Worm (Caenorhabditis elegans) whole organism, young adult: ENCODE results near the gene F34D10.4.
A peak's percentile ranks its signal among the peaks of the same experiment; 100 is the strongest.

Experiments
- D2030.7 ChIP-seq: fragments of 200-800 bp; sonication (Bioruptor generic); IDR thresholded peaks from 2 replicates; pipeline ENCODE4 v1.3.6; 2022; ENCODE audit warnings: missing genetic modification reagents, missing genetic modification characterization, missing compliant biosample characterization
- F33H1.4 ChIP-seq: fragments of 200-800 bp; sonication (Bioruptor generic); IDR thresholded peaks from 2 replicates; pipeline ENCODE4 v1.3.6; 2022; ENCODE audit warnings: missing genetic modification reagents, missing genetic modification characterization, missing compliant biosample characterization
- Y53F4B.3 ChIP-seq: fragments of 200-800 bp; sonication (Bioruptor generic); IDR thresholded peaks from 2 replicates; pipeline ENCODE4 v1.3.6; 2022; ENCODE audit warnings: missing genetic modification reagents, missing genetic modification characterization, missing compliant biosample characterization
- Y56A3A.18 ChIP-seq: fragments of 200-800 bp; sonication (Bioruptor generic); IDR thresholded peaks from 2 replicates; pipeline ENCODE4 v1.3.6; 2022; ENCODE audit warnings: missing genetic modification reagents, missing genetic modification characterization, missing compliant biosample characterization
- Y79H2A.3 ChIP-seq: fragments of 200-800 bp; sonication (Bioruptor generic); conservative IDR thresholded peaks from 2 replicates; pipeline ENCODE4 v1.3.6; 2022; ENCODE audit warnings: missing genetic modification reagents, missing genetic modification characterization, missing compliant biosample characterization
- Y95B8A.8 ChIP-seq: fragments of 200-800 bp; sonication (Bioruptor generic); IDR thresholded peaks from 2 replicates; pipeline ENCODE4 v1.3.6; 2022; ENCODE audit warnings: missing genetic modification reagents, missing genetic modification characterization, missing compliant biosample characterization
- ZK185.1 ChIP-seq: sonication (generic microtip); optimal IDR thresholded peaks from 2 replicates; lab custom pipeline; 2016; ENCODE audit warnings: mild to moderate bottlenecking, missing genetic modification characterization, missing compliant biosample characterization; ENCODE audit not compliant: poor library complexity, severe bottlenecking
- ama-1 ChIP-seq, 3 experiments: fragments of 150-350 bp in 1 of 3; sonication (generic microtip) in 2 of 3; optimal IDR thresholded peaks; 2 replicates each; lab custom pipeline; 2014 to 2018; ENCODE audit warnings: missing biosample characterization in 2 of 3, missing genetic modification characterization in 2 of 3, missing genetic modification reagents in 2 of 3
- aptf-3 ChIP-seq: fragments of 200-800 bp; sonication (Bioruptor generic); IDR thresholded peaks from 2 replicates; pipeline ENCODE4 v1.3.6; 2022; ENCODE audit warnings: missing genetic modification characterization, missing compliant biosample characterization
- attf-3 ChIP-seq: fragments of 200-800 bp; sonication (Bioruptor generic); conservative IDR thresholded peaks from 2 replicates; pipeline ENCODE4 v1.3.6; 2022; ENCODE audit warnings: missing genetic modification reagents, missing genetic modification characterization, missing compliant biosample characterization
- attf-5 ChIP-seq: fragments of 200-800 bp; sonication (Bioruptor generic); optimal IDR thresholded peaks from 2 replicates; lab custom pipeline; 2018; ENCODE audit warnings: mild to moderate bottlenecking, missing genetic modification characterization, missing compliant biosample characterization
- bed-2 ChIP-seq: fragments of 200-800 bp; sonication (Bioruptor generic); IDR thresholded peaks from 2 replicates; pipeline ENCODE4 v1.3.6; 2022; ENCODE audit warnings: missing genetic modification reagents, missing genetic modification characterization, missing compliant biosample characterization
- cebp-1 ChIP-seq, 2 experiments: fragments of 200-800 bp in 1 of 2; sonication (Bioruptor generic) in 1 of 2; sonication (generic microtip) in 1 of 2; IDR thresholded peaks in 1 of 2; optimal IDR thresholded peaks in 1 of 2; 2 replicates each; pipeline versions ENCODE4 v1.3.6 to Lab custom; 2017 to 2022; ENCODE audit warnings: missing compliant biosample characterization in 2 of 2, missing genetic modification characterization in 2 of 2, mild to moderate bottlenecking in 1 of 2, missing genetic modification reagents in 1 of 2, moderate library complexity in 1 of 2
- dpl-1 ChIP-seq: fragments of 150-350 bp; optimal IDR thresholded peaks from 2 replicates; lab custom pipeline; 2014; ENCODE audit warnings: missing biosample characterization, missing genetic modification reagents, missing genetic modification characterization
- efl-1 ChIP-seq: fragments of 150-350 bp; optimal IDR thresholded peaks from 2 replicates; lab custom pipeline; 2014; ENCODE audit warnings: missing biosample characterization, missing genetic modification reagents, missing genetic modification characterization
- egl-44 ChIP-seq: fragments of 200-800 bp; sonication (Bioruptor generic); IDR thresholded peaks from 2 replicates; pipeline ENCODE4 v1.3.6; 2022; ENCODE audit warnings: missing genetic modification reagents, missing genetic modification characterization, missing compliant biosample characterization
- egrh-3 ChIP-seq: fragments of 200-800 bp; sonication (Bioruptor generic); IDR thresholded peaks from 2 replicates; pipeline ENCODE4 v1.3.6; 2022; ENCODE audit warnings: missing genetic modification reagents, missing genetic modification characterization, missing compliant biosample characterization
- him-1 ChIP-seq: sonication (generic microtip); optimal IDR thresholded peaks from 2 replicates; lab custom pipeline; 2016; ENCODE audit warnings: missing genotype, missing genetic modification reagents, missing genetic modification characterization, missing compliant biosample characterization
- hmg-1.2 ChIP-seq: fragments of 200-800 bp; sonication (Bioruptor generic); IDR thresholded peaks from 2 replicates; pipeline ENCODE4 v1.3.6; 2022; ENCODE audit warnings: missing genetic modification reagents, missing genetic modification characterization, missing compliant biosample characterization
- hrde-1 ChIP-seq: sonication (generic microtip); optimal IDR thresholded peaks from 2 replicates; lab custom pipeline; 2016; ENCODE audit warnings: missing genetic modification characterization, mild to moderate bottlenecking, missing compliant biosample characterization, moderate library complexity, missing genotype, missing genetic modification reagents, borderline replicate concordance
- lag-1 ChIP-seq: fragments of 200-800 bp; sonication (Bioruptor generic); IDR thresholded peaks from 2 replicates; pipeline ENCODE4 v1.3.6; 2022; ENCODE audit warnings: missing genetic modification reagents, missing genetic modification characterization, missing compliant biosample characterization
- lin-35 ChIP-seq, 3 experiments: fragments of 150-350 bp in 2 of 3; sonication (generic microtip) in 1 of 3; optimal IDR thresholded peaks; 2 replicates each; lab custom pipeline; 2014 to 2018; ENCODE audit warnings: missing biosample characterization in 3 of 3, missing genetic modification characterization in 3 of 3, missing genetic modification reagents in 3 of 3
- lin-40 ChIP-seq: sonication (generic microtip); optimal IDR thresholded peaks from 2 replicates; lab custom pipeline; 2016; ENCODE audit warnings: missing genetic modification characterization, mild to moderate bottlenecking, missing compliant biosample characterization, missing genotype, missing genetic modification reagents
- lin-54 ChIP-seq: fragments of 200-800 bp; sonication (Bioruptor generic); optimal IDR thresholded peaks from 2 replicates; lab custom pipeline; 2018; ENCODE audit warnings: mild to moderate bottlenecking, missing genetic modification characterization, missing compliant biosample characterization
- madf-3 ChIP-seq: fragments of 200-800 bp; sonication (Bioruptor generic); IDR thresholded peaks from 2 replicates; pipeline ENCODE4 v1.3.6; 2022; ENCODE audit warnings: missing genetic modification reagents, missing genetic modification characterization, missing compliant biosample characterization
- madf-6 ChIP-seq: fragments of 200-800 bp; sonication (Bioruptor generic); IDR thresholded peaks from 2 replicates; pipeline ENCODE4 v1.3.6; 2022; ENCODE audit warnings: missing genetic modification reagents, missing genetic modification characterization, missing compliant biosample characterization
- mcd-1 ChIP-seq: fragments of 200-800 bp; sonication (Bioruptor generic); IDR thresholded peaks from 2 replicates; pipeline ENCODE4 v1.3.6; 2022; ENCODE audit warnings: missing genetic modification reagents, missing genetic modification characterization, missing compliant biosample characterization
- nhr-179 ChIP-seq: sonication (generic microtip); optimal IDR thresholded peaks from 2 replicates; lab custom pipeline; 2016; ENCODE audit warnings: mild to moderate bottlenecking, missing genetic modification characterization, missing compliant biosample characterization
- nhr-80 ChIP-seq: sonication (generic microtip); optimal IDR thresholded peaks from 2 replicates; lab custom pipeline; 2016; ENCODE audit warnings: missing genetic modification characterization, missing compliant biosample characterization
- pbrm-1 ChIP-seq: fragments of 200-800 bp; sonication (Bioruptor generic); IDR thresholded peaks from 2 replicates; pipeline ENCODE4 v1.3.6; 2022; ENCODE audit warnings: missing genetic modification reagents, missing genetic modification characterization, missing compliant biosample characterization
- sea-2 ChIP-seq: fragments of 200-800 bp; sonication (Bioruptor generic); IDR thresholded peaks from 2 replicates; pipeline ENCODE4 v1.3.6; 2022; ENCODE audit warnings: missing genetic modification characterization, missing compliant biosample characterization
- snpc-3.4 ChIP-seq: sonication (generic microtip); optimal IDR thresholded peaks from 2 replicates; lab custom pipeline; 2017; ENCODE audit warnings: missing genetic modification characterization, mild to moderate bottlenecking, missing compliant biosample characterization, antibody characterized with exemption, moderate library complexity, missing genotype, missing genetic modification reagents
- somi-1 ChIP-seq: fragments of 200-800 bp; sonication (Bioruptor generic); optimal IDR thresholded peaks from 2 replicates; lab custom pipeline; 2018; ENCODE audit warnings: mild to moderate bottlenecking, missing genetic modification characterization, missing compliant biosample characterization
- tbx-9 ChIP-seq: sonication (generic microtip); optimal IDR thresholded peaks from 2 replicates; lab custom pipeline; 2016; ENCODE audit warnings: borderline replicate concordance, missing genetic modification characterization, inconsistent platforms, missing compliant biosample characterization
- xnd-1 ChIP-seq: sonication (generic microtip); optimal IDR thresholded peaks from 2 replicates; lab custom pipeline; 2016; ENCODE audit warnings: missing genotype, missing genetic modification reagents, missing genetic modification characterization, missing compliant biosample characterization
- ztf-26 ChIP-seq: sonication (generic microtip); optimal IDR thresholded peaks from 2 replicates; lab custom pipeline; 2017; ENCODE audit warnings: missing genetic modification characterization, missing compliant biosample characterization
- ztf-3 ChIP-seq: fragments of 200-800 bp; sonication (Bioruptor generic); optimal IDR thresholded peaks from 2 replicates; lab custom pipeline; 2018; ENCODE audit warnings: mild to moderate bottlenecking, missing genetic modification characterization, missing compliant biosample characterization

F34D10.4 gene

ce11 chrIII:3726443-3726842, 10.0 kb upstream of the F34D10.4 start, which contains the start of gene gldi-5 (continued):
- no peak for TF ChIP-seq aptf-3 (GFP tag; lab: Robert Waterston, UW)
- peak; percentile 69 for TF ChIP-seq lin-54 (GFP tag; lab: Kevin White, UChicago)
- peak; percentile 45 for TF ChIP-seq xnd-1
- TF ChIP-seq hrde-1 (tag; lab: Kevin White, UChicago) = no peak

ce11 chrIII:3729520-3729919, 6.9 kb upstream of the F34D10.4 start, which contains the start of gene F34D10.9:
Gene F34D10.9 (minus strand): TSS chrIII:3729620.
- TF ChIP-seq ztf-3 (no peak), Y79H2A.3 (GFP tag; lab: Robert Waterston, UW) (0 out of 2 replicates have a peak, but pooled peaks have one; percentile 2), egrh-3 (no peak)

ce11 chrIII:3730475-3730874, 5.9 kb upstream of the F34D10.4 start, which contains the start of gene F34D10.8:
Gene F34D10.8 (plus strand): TSS chrIII:3730775.
- no peak for TF ChIP-seq attf-5 (GFP tag; lab: Kevin White, UChicago)
- no peak for TF ChIP-seq sea-2 (GFP tag; lab: Robert Waterston, UW)
- no peak for TF ChIP-seq nhr-179 (tag; lab: Kevin White, UChicago)
- no peak for TF ChIP-seq D2030.7 (GFP tag; lab: Robert Waterston, UW)
- TF ChIP-seq attf-3 (GFP tag; lab: Robert Waterston, UW) = no peak
- TF ChIP-seq, all 124 proteins: peak for 0

- TF ChIP-seq cebp-1 (GFP tag; IDR thresholded peaks at IDR 0.05; lab: Robert Waterston, UW) = no peak
- no peak for TF ChIP-seq cebp-1 (tag; optimal IDR thresholded peaks at IDR 0.05; lab: Kevin White, UChicago)
- TF ChIP-seq hmg-1.2 = peak; percentile 61; the same call in 1 of the 2 replicates
- TF ChIP-seq madf-6 (GFP tag; lab: Robert Waterston, UW) = 0 out of 2 replicates have a peak, but pooled peaks have one; percentile 12
- peak; percentile 7 for TF ChIP-seq attf-5 (GFP tag; lab: Kevin White, UChicago)
- TF ChIP-seq pbrm-1 = no peak
Measured at ce11 chrIII:3734007-3734406, 2.4 kb upstream of the F34D10.4 start, which contains the start of gene F34D10.3. Gene F34D10.3 (plus strand): TSS chrIII:3734255.

- TF ChIP-seq lin-35 (GFP tag; optimal IDR thresholded peaks at IDR 0.05; lab: Kevin White, UChicago) (no peak), mcd-1 (GFP tag; lab: Robert Waterston, UW) (peak; percentile 69), efl-1 (GFP tag; lab: Kevin White, UChicago) (peak; percentile 38), madf-3 (GFP tag; lab: Robert Waterston, UW) (no peak)
Measured at ce11 chrIII:3734990-3735389, 1.4 kb upstream of the F34D10.4 start, which contains the start of gene evl-18. Gene evl-18 (minus strand): TSS chrIII:3735039.

- TF ChIP-seq him-1 (no peak), D2030.7 (GFP tag; lab: Robert Waterston, UW) (0 out of 2 replicates have a peak, but pooled peaks have one; percentile 20), efl-1 (GFP tag; lab: Kevin White, UChicago) (no peak), F33H1.4 (GFP tag; lab: Robert Waterston, UW) (peak; percentile 70), lag-1 (GFP tag; lab: Robert Waterston, UW) (no peak), egl-44 (GFP tag; lab: Robert Waterston, UW) (no peak), somi-1 (GFP tag; lab: Kevin White, UChicago) (peak; percentile 12), ama-1 (optimal IDR thresholded peaks at IDR 0.05; lab: Kevin White, UChicago) (peak; percentile 32), ama-1 (GFP tag; optimal IDR thresholded peaks at IDR 0.05; lab: Kevin White, UChicago) (no peak), snpc-3.4 (tag; lab: Kevin White, UChicago) (peak; percentile 10), dpl-1 (GFP tag; lab: Kevin White, UChicago) (no peak), tbx-9 (tag; lab: Kevin White, UChicago) (no peak), nhr-80 (no peak), Y95B8A.8 (GFP tag; lab: Robert Waterston, UW) (no peak), lin-40 (tag; lab: Kevin White, UChicago) (no peak), Y56A3A.18 (GFP tag; lab: Robert Waterston, UW) (no peak), bed-2 (GFP tag; lab: Robert Waterston, UW) (no peak), Y53F4B.3 (GFP tag; lab: Robert Waterston, UW) (no peak), ztf-26 (tag; lab: Kevin White, UChicago) (no peak), ZK185.1 (tag; lab: Kevin White, UChicago) (no peak)
Measured at ce11 chrIII:3735509-3736255, 720 bp upstream of the F34D10.4 start.
